Worm (Caenorhabditis elegans): Measurements from ENCODE around the gene D2089.3.

D2089.3 gene

ce11 chrII:10657632-10658108 lies 7.3 kb downstream of the D2089.3 start, which contains the start of gene lact-3:
lact-3 (minus strand) TSS chrII:10657682.
- TF ChIP-seq lsy-2 (tag; optimal IDR thresholded peaks at IDR 0.05) = peak in 1 of 2 experiments; percentile 22
- peak in 1 of 2 experiments; percentile 12 for TF ChIP-seq efl-1 (optimal IDR thresholded peaks at IDR 0.05)
- TF ChIP-seq efl-1 (GFP tag; optimal IDR thresholded peaks at IDR 0.05 in 1 of 2) = no peak
- peak in 1 of 2 experiments; percentile 6 for TF ChIP-seq lin-35 (GFP tag; optimal IDR thresholded peaks at IDR 0.05)
- no peak for TF ChIP-seq ztf-4 (tag; optimal IDR thresholded peaks at IDR 0.05)
- TF ChIP-seq grh-1 (GFP tag; IDR thresholded peaks at IDR 0.05) = peak; percentile 36; the same call in 1 of the 2 replicates
- no peak for TF ChIP-seq nhr-77 (tag; optimal IDR thresholded peaks at IDR 0.05)
- no peak for TF ChIP-seq nhr-11 (tag; optimal IDR thresholded peaks at IDR 0.05)
- peak; percentile 15 for TF ChIP-seq lin-14 (GFP tag; optimal IDR thresholded peaks at IDR 0.05)
- peak; percentile 1 for TF ChIP-seq nhr-71 (tag; optimal IDR thresholded peaks at IDR 0.05)
- 0 out of 2 replicates have a peak, but pooled peaks have one; percentile 7 for TF ChIP-seq nhr-19 (GFP tag; conservative IDR thresholded peaks at IDR 0.05)

- TF ChIP-seq elt-2 (tag; optimal IDR thresholded peaks at IDR 0.05) = peak; percentile 29
- TF ChIP-seq ceh-88 (GFP tag; IDR thresholded peaks at IDR 0.05) = no peak
These were observed 8.5 kb downstream of the D2089.3 start for ce11 chrII:10656395-10656794.

ce11 chrII:10654435-10654834 lies 10.5 kb downstream of the D2089.3 start:
- no peak for TF ChIP-seq rnt-1 (tag; optimal IDR thresholded peaks at IDR 0.05)
- TF ChIP-seq efl-1 (optimal IDR thresholded peaks at IDR 0.05) = no peak
- no peak for TF ChIP-seq efl-1 (GFP tag; optimal IDR thresholded peaks at IDR 0.05 in 1 of 2)
- TF ChIP-seq aly-2 (tag; optimal IDR thresholded peaks at IDR 0.05) = no peak
- no peak for TF ChIP-seq lin-13 (GFP tag; optimal IDR thresholded peaks at IDR 0.05)
- TF ChIP-seq nhr-20 (tag; optimal IDR thresholded peaks at IDR 0.05) = no peak
- TF ChIP-seq pqm-1 (tag; optimal IDR thresholded peaks at IDR 0.05) = no peak
- TF ChIP-seq F16B12.6 (tag; optimal IDR thresholded peaks at IDR 0.05) = no peak
- no peak for TF ChIP-seq nhr-85 (tag)
- TF ChIP-seq blmp-1 (tag; optimal IDR thresholded peaks at IDR 0.05) = no peak
- no peak for TF ChIP-seq pax-3 (tag; optimal IDR thresholded peaks at IDR 0.05)
- no peak for TF ChIP-seq dpl-1 (GFP tag; optimal IDR thresholded peaks at IDR 0.05)
- TF ChIP-seq hlh-17 (GFP tag; optimal IDR thresholded peaks at IDR 0.05; ENCODE audit: borderline replicate concordance) = no peak
- no peak for TF ChIP-seq aha-1 (tag; optimal IDR thresholded peaks at IDR 0.05)
- no peak for TF ChIP-seq skn-1 (tag; optimal IDR thresholded peaks at IDR 0.05)
- no peak for TF ChIP-seq zag-1 (tag; optimal IDR thresholded peaks at IDR 0.05)
- no peak for TF ChIP-seq swsn-7 (tag; optimal IDR thresholded peaks at IDR 0.05)
- TF ChIP-seq unc-62 (GFP tag; optimal IDR thresholded peaks at IDR 0.05) = no peak
- no peak for TF ChIP-seq nhr-47 (tag; optimal IDR thresholded peaks at IDR 0.05)
- no peak for TF ChIP-seq nhr-84 (tag; optimal IDR thresholded peaks at IDR 0.05)

- no peak for TF ChIP-seq mef-2 (tag; optimal IDR thresholded peaks at IDR 0.05)
- no peak for TF ChIP-seq nhr-47 (tag; optimal IDR thresholded peaks at IDR 0.05)
- TF ChIP-seq jun-1 (tag; optimal IDR thresholded peaks at IDR 0.05) = no peak
- peak; percentile 42 for TF ChIP-seq elt-2 (tag; optimal IDR thresholded peaks at IDR 0.05)
- TF ChIP-seq C16A3.4 (tag; optimal IDR thresholded peaks at IDR 0.05) = no peak
- TF ChIP-seq lir-3 (tag; optimal IDR thresholded peaks at IDR 0.05; ENCODE audit: poor library complexity) = no peak
- peak in 1 of 2 experiments; percentile 12 for TF ChIP-seq lin-35 (GFP tag; optimal IDR thresholded peaks at IDR 0.05)
These were observed 11.4 kb downstream of the D2089.3 start for ce11 chrII:10653559-10653958.

ce11 chrII:10652112-10652511 lies 12.8 kb downstream of the D2089.3 start, which contains the start of gene nphp-1:
nphp-1 (minus strand) TSS chrII:10652256.
- TF ChIP-seq fkh-10 (GFP tag; optimal IDR thresholded peaks at IDR 0.05) = no peak
- TF ChIP-seq nhr-237 (tag; optimal IDR thresholded peaks at IDR 0.05) = no peak
- peak; percentile 41 for TF ChIP-seq fkh-8 (tag; optimal IDR thresholded peaks at IDR 0.05)
- TF ChIP-seq aha-1 (tag; optimal IDR thresholded peaks at IDR 0.05) = no peak
